Fruit fly (Drosophila melanogaster) whole organism, embryonic: ENCODE data around the gene CG13386.

Experiments used
- ATbp ChIP-seq: fragments of 200-800 bp; sonication (Bioruptor generic); optimal IDR thresholded peaks from 2 replicates; lab custom pipeline; 2017; ENCODE audit warnings: missing biosample characterization, mild to moderate bottlenecking, missing genetic modification characterization, missing genetic modification reagents
- Atf3 ChIP-seq: fragments of 200-800 bp; sonication (Bioruptor generic); optimal IDR thresholded peaks from 3 replicates; lab custom pipeline; 2016; ENCODE audit warnings: missing biosample characterization, missing genetic modification characterization
- Bgb ChIP-seq: fragments of 200-800 bp; sonication (Bioruptor generic); IDR thresholded peaks from 2 replicates; pipeline ENCODE4 v1.3.6; 2022; ENCODE audit warnings: missing biosample characterization, missing genetic modification characterization; ENCODE audit not compliant: partially characterized antibody
- CG10321 ChIP-seq: fragments of 200-800 bp; sonication (Bioruptor generic); IDR thresholded peaks from 2 replicates; pipeline ENCODE4 v1.3.6; 2022; ENCODE audit warnings: missing biosample characterization, missing genetic modification characterization
- CG1233 ChIP-seq: fragments of 200-800 bp; sonication (Bioruptor generic); optimal IDR thresholded peaks from 4 replicates; lab custom pipeline; 2018; ENCODE audit warnings: missing biosample characterization, mild to moderate bottlenecking, missing genetic modification characterization
- CG15479 ChIP-seq: fragments of 200-800 bp; sonication (Bioruptor generic); optimal IDR thresholded peaks from 3 replicates; lab custom pipeline; 2019; ENCODE audit warnings: missing biosample characterization, mild to moderate bottlenecking, missing genetic modification characterization, moderate library complexity
- CG16863 ChIP-seq: fragments of 200-800 bp; sonication (Bioruptor generic); optimal IDR thresholded peaks from 3 replicates; lab custom pipeline; 2016; ENCODE audit warnings: missing biosample characterization, missing genetic modification characterization
- CG17186 ChIP-seq: fragments of 200-800 bp; sonication (Bioruptor generic); optimal IDR thresholded peaks from 3 replicates; lab custom pipeline; 2017; ENCODE audit warnings: missing biosample characterization, missing genetic modification reagents, missing genetic modification characterization
- CG17802 ChIP-seq: fragments of 200-800 bp; sonication (Bioruptor generic); optimal IDR thresholded peaks from 2 replicates; lab custom pipeline; 2018; ENCODE audit warnings: missing biosample characterization, mild to moderate bottlenecking, missing genetic modification characterization, moderate library complexity
- CG4328 ChIP-seq: fragments of 200-800 bp; sonication (Bioruptor generic); optimal IDR thresholded peaks from 3 replicates; lab custom pipeline; 2017; ENCODE audit warnings: missing biosample characterization, missing genetic modification reagents, missing genetic modification characterization
- CG5245 ChIP-seq: fragments of 200-800 bp; sonication (Bioruptor generic); optimal IDR thresholded peaks from 3 replicates; lab custom pipeline; 2016; ENCODE audit warnings: missing biosample characterization, missing genetic modification characterization
- CG6175 ChIP-seq: fragments of 200-800 bp; sonication (Bioruptor generic); IDR thresholded peaks from 3 replicates; pipeline ENCODE4 v1.3.6; 2022; ENCODE audit warnings: missing biosample characterization, missing genetic modification characterization
- CG6813 ChIP-seq: fragments of 200-800 bp; sonication (Bioruptor generic); optimal IDR thresholded peaks from 2 replicates; lab custom pipeline; 2017; ENCODE audit warnings: missing biosample characterization, missing genetic modification characterization, mild to moderate bottlenecking, moderate library complexity, missing genetic modification reagents
- CG7372 ChIP-seq: fragments of 200-800 bp; sonication (Bioruptor generic); IDR thresholded peaks from 2 replicates; pipeline ENCODE4 v1.3.6; 2022; ENCODE audit warnings: missing biosample characterization, missing genetic modification characterization
- CG7839 ChIP-seq: fragments of 200-800 bp; sonication (Bioruptor generic); optimal IDR thresholded peaks from 3 replicates; lab custom pipeline; 2018; ENCODE audit warnings: missing biosample characterization, mild to moderate bottlenecking, missing genetic modification characterization, moderate library complexity
- CG8089 ChIP-seq: fragments of 200-800 bp; sonication (Bioruptor generic); optimal IDR thresholded peaks from 3 replicates; lab custom pipeline; 2016; ENCODE audit warnings: missing biosample characterization, missing genetic modification characterization
- CG8924 ChIP-seq: fragments of 200-800 bp; optimal IDR thresholded peaks from 3 replicates; lab custom pipeline; 2019; ENCODE audit warnings: missing biosample characterization, mild to moderate bottlenecking, missing genetic modification characterization, moderate library complexity
- CG8944 ChIP-seq: fragments of 200-800 bp; sonication (Bioruptor generic); optimal IDR thresholded peaks from 3 replicates; lab custom pipeline; 2016; ENCODE audit warnings: missing biosample characterization, missing genetic modification characterization
- CkIIα-i1 ChIP-seq: fragments of 200-800 bp; sonication (Bioruptor generic); IDR thresholded peaks from 2 replicates; pipeline ENCODE4 v1.3.6; 2022; ENCODE audit warnings: missing biosample characterization, missing genetic modification characterization
- D19A ChIP-seq: fragments of 200-800 bp; optimal IDR thresholded peaks from 3 replicates; lab custom pipeline; 2019; ENCODE audit warnings: missing biosample characterization, mild to moderate bottlenecking, missing genetic modification characterization, moderate library complexity
- ERR ChIP-seq: fragments of 200-800 bp; sonication (Bioruptor generic); optimal IDR thresholded peaks from 2 replicates; lab custom pipeline; 2016; ENCODE audit warnings: missing biosample characterization, missing genetic modification characterization
- Ets97D ChIP-seq: fragments of 200-800 bp; sonication (Bioruptor generic); optimal IDR thresholded peaks from 3 replicates; lab custom pipeline; 2016; ENCODE audit warnings: missing biosample characterization, missing genetic modification characterization
- HmgZ ChIP-seq: fragments of 200-800 bp; sonication (Bioruptor generic); optimal IDR thresholded peaks from 2 replicates; lab custom pipeline; 2018; ENCODE audit warnings: missing biosample characterization, mild to moderate bottlenecking, missing genetic modification characterization
- Hmx ChIP-seq: fragments of 200-800 bp; sonication (Bioruptor generic); optimal IDR thresholded peaks from 2 replicates; lab custom pipeline; 2016; ENCODE audit warnings: missing biosample characterization, missing genetic modification characterization
- Hr51 ChIP-seq, 2 experiments: fragments of 200-800 bp; sonication (Bioruptor generic); optimal IDR thresholded peaks; 2 replicates in 1 of 2; 3 replicates in 1 of 2; lab custom pipeline; 2016 to 2018; ENCODE audit warnings: missing biosample characterization in 2 of 2, missing genetic modification characterization in 2 of 2, mild to moderate bottlenecking in 1 of 2, moderate library complexity in 1 of 2
- Lim3 ChIP-seq: fragments of 200-800 bp; sonication (Bioruptor generic); IDR thresholded peaks from 2 replicates; pipeline ENCODE4 v1.3.6; 2022; ENCODE audit warnings: missing biosample characterization, missing genetic modification characterization
- Med ChIP-seq: fragments of 200-800 bp; sonication (Bioruptor generic); peaks from one replicate; lab custom pipeline; 2016; ENCODE audit warnings: missing biosample characterization, missing genetic modification characterization, mild to moderate bottlenecking, inconsistent platforms, moderate library complexity
- Optix ChIP-seq: fragments of 200-800 bp; sonication (Bioruptor generic); IDR thresholded peaks from 3 replicates; pipeline ENCODE4 v1.3.6; 2022; ENCODE audit warnings: missing biosample characterization, missing genetic modification characterization
- Vsx1 ChIP-seq: fragments of 200-800 bp; sonication (Bioruptor generic); optimal IDR thresholded peaks from 2 replicates; lab custom pipeline; 2017; ENCODE audit warnings: missing biosample characterization, mild to moderate bottlenecking, missing genetic modification characterization, missing genetic modification reagents
- ab ChIP-seq: fragments of 200-800 bp; sonication (Bioruptor generic); optimal IDR thresholded peaks from 2 replicates; lab custom pipeline; 2016; ENCODE audit warnings: missing biosample characterization, missing genetic modification characterization
- al ChIP-seq: fragments of 200-800 bp; sonication (Bioruptor generic); IDR thresholded peaks from 2 replicates; pipeline ENCODE4 v1.3.6; 2022; ENCODE audit warnings: missing biosample characterization, missing genetic modification characterization
- amos ChIP-seq: fragments of 200-800 bp; sonication (Bioruptor generic); IDR thresholded peaks from 2 replicates; pipeline ENCODE4 v1.3.6; 2022; ENCODE audit warnings: missing biosample characterization, missing genetic modification characterization; ENCODE audit not compliant: partially characterized antibody
- ara ChIP-seq: fragments of 200-800 bp; sonication (Bioruptor generic); IDR thresholded peaks from 2 replicates; pipeline ENCODE4 v1.3.6; 2022; ENCODE audit warnings: missing biosample characterization, missing genetic modification characterization
- cad ChIP-seq: fragments of >200 bp; optimal IDR thresholded peaks from 2 replicates; lab custom pipeline; 2017; ENCODE audit warnings: missing biosample characterization, missing genetic modification characterization
- caup ChIP-seq: fragments of 200-800 bp; sonication (Bioruptor generic); optimal IDR thresholded peaks from 3 replicates; lab custom pipeline; 2017; ENCODE audit warnings: missing biosample characterization, mild to moderate bottlenecking, missing genetic modification characterization, moderate library complexity; ENCODE audit not compliant: severe bottlenecking
- cg ChIP-seq: fragments of 200-800 bp; sonication (Bioruptor generic); optimal IDR thresholded peaks from 3 replicates; lab custom pipeline; 2019; ENCODE audit warnings: missing biosample characterization, mild to moderate bottlenecking, missing genetic modification characterization, moderate library complexity
- croc ChIP-seq: fragments of 200-800 bp; sonication (Bioruptor generic); conservative IDR thresholded peaks from 3 replicates; pipeline ENCODE4 v1.3.6; 2022; ENCODE audit warnings: missing biosample characterization, missing genetic modification characterization
- dysf ChIP-seq: fragments of 200-800 bp; sonication (Bioruptor generic); IDR thresholded peaks from 3 replicates; pipeline ENCODE4 v1.3.6; 2022; ENCODE audit warnings: missing biosample characterization, missing genetic modification characterization
- fd64A ChIP-seq: fragments of 200-800 bp; sonication (Bioruptor generic); optimal IDR thresholded peaks from 3 replicates; lab custom pipeline; 2018; ENCODE audit warnings: missing biosample characterization, mild to moderate bottlenecking, missing genetic modification characterization
- grau ChIP-seq: fragments of 200-800 bp; optimal IDR thresholded peaks from 3 replicates; lab custom pipeline; 2019; ENCODE audit warnings: missing biosample characterization, mild to moderate bottlenecking, missing genetic modification characterization, moderate library complexity
- nerfin-2 ChIP-seq: fragments of 200-800 bp; sonication (Bioruptor generic); IDR thresholded peaks from 2 replicates; pipeline ENCODE4 v1.3.6; 2022; ENCODE audit warnings: missing biosample characterization, missing genetic modification characterization; ENCODE audit not compliant: partially characterized antibody
- oc ChIP-seq: fragments of 200-800 bp; sonication (Bioruptor generic); optimal IDR thresholded peaks from 2 replicates; lab custom pipeline; 2018; ENCODE audit warnings: missing biosample characterization, mild to moderate bottlenecking, missing genetic modification characterization, moderate library complexity
- odd ChIP-seq: fragments of 200-800 bp; sonication (Bioruptor generic); optimal IDR thresholded peaks from 2 replicates; lab custom pipeline; 2017; ENCODE audit warnings: missing biosample characterization, mild to moderate bottlenecking, missing genetic modification characterization
- peb ChIP-seq: fragments of 200-800 bp; sonication (Bioruptor generic); IDR thresholded peaks from 2 replicates; pipeline ENCODE4 v1.3.6; 2022; ENCODE audit warnings: missing biosample characterization, missing genetic modification characterization
- pros ChIP-seq: fragments of 200-800 bp; sonication (Bioruptor generic); optimal IDR thresholded peaks from 3 replicates; lab custom pipeline; 2019; ENCODE audit warnings: missing biosample characterization, mild to moderate bottlenecking, missing genetic modification characterization, moderate library complexity
- ranshi ChIP-seq: fragments of 200-800 bp; sonication (Bioruptor generic); IDR thresholded peaks from 2 replicates; pipeline ENCODE4 v1.3.6; 2022; ENCODE audit warnings: missing biosample characterization, missing genetic modification characterization
- run ChIP-seq: fragments of 200-800 bp; sonication (Bioruptor generic); optimal IDR thresholded peaks from 3 replicates; lab custom pipeline; 2018; ENCODE audit warnings: missing biosample characterization, mild to moderate bottlenecking, missing genetic modification characterization
- sens-2 ChIP-seq: fragments of 200-800 bp; sonication (Bioruptor generic); IDR thresholded peaks from 2 replicates; pipeline ENCODE4 v1.3.6; 2022; ENCODE audit warnings: missing biosample characterization, missing genetic modification characterization
- sob ChIP-seq: fragments of 200-800 bp; sonication (Bioruptor generic); IDR thresholded peaks from 2 replicates; pipeline ENCODE4 v1.3.6; 2022; ENCODE audit warnings: missing biosample characterization, missing genetic modification characterization
- trh ChIP-seq: fragments of 200-800 bp; sonication (Bioruptor generic); optimal IDR thresholded peaks from 2 replicates; lab custom pipeline; 2016; ENCODE audit warnings: missing biosample characterization, missing genetic modification characterization
- unpg ChIP-seq: fragments of 200-800 bp; sonication (Bioruptor generic); optimal IDR thresholded peaks from 3 replicates; lab custom pipeline; 2018; ENCODE audit warnings: missing biosample characterization, mild to moderate bottlenecking, missing genetic modification characterization, moderate library complexity

The CG13386 gene

dm6 chr2L:8382646-8383045, 16.2 kb upstream of the CG13386 start, which contains the start of the genes CG13392 and Rcd4 (continued):
- TF ChIP-seq al (GFP tag; lab: Robert Waterston, UW) (peak; percentile 24; the same call in 1 of the 2 replicates), Vsx1 (GFP tag; lab: Kevin White, UChicago) (no peak), Atf3 (peak; percentile 59), CG8924 (tag; lab: Kevin White, UChicago) (peak; percentile 20), ATbp (GFP tag; lab: Kevin White, UChicago) (no peak), CG5245 (peak; percentile 40), nerfin-2 (GFP tag; lab: Robert Waterston, UW) (peak; percentile 58; the same call in 1 of the 2 replicates), CG7372 (GFP tag; lab: Robert Waterston, UW) (0 out of 2 replicates have a peak, but pooled peaks have one; percentile 12), ara (0 out of 2 replicates have a peak, but pooled peaks have one; percentile 29), Lim3 (GFP tag; lab: Robert Waterston, UW) (no peak), odd (GFP tag; lab: Kevin White, UChicago) (no peak), CG17802 (tag; lab: Kevin White, UChicago) (peak; percentile 23), Ets97D (peak; percentile 81), ab (GFP tag; lab: Kevin White, UChicago) (no peak), croc (GFP tag; lab: Robert Waterston, UW) (no peak), CG17186 (GFP tag; lab: Kevin White, UChicago) (peak; percentile 60), run (tag; lab: Kevin White, UChicago) (peak; percentile 1), dysf (GFP tag; lab: Robert Waterston, UW) (peak; percentile 72), CkIIα-i1 (no peak), Optix (GFP tag; lab: Robert Waterston, UW) (0 out of 3 replicates have a peak, but pooled peaks have one; percentile 25), CG8089 (GFP tag; lab: Kevin White, UChicago) (peak; percentile 11), unpg (GFP tag; lab: Kevin White, UChicago) (peak; percentile 49), caup (GFP tag; lab: Kevin White, UChicago) (peak; percentile 78), ranshi (GFP tag; lab: Robert Waterston, UW) (peak; percentile 67), CG8944 (GFP tag; lab: Kevin White, UChicago) (peak; percentile 56), CG4328 (GFP tag; lab: Kevin White, UChicago) (peak; percentile 35), amos (GFP tag; lab: Robert Waterston, UW) (peak; percentile 67), Hmx (GFP tag; lab: Kevin White, UChicago) (no peak), sens-2 (GFP tag; lab: Robert Waterston, UW) (no peak), Hr51 (GFP tag; optimal IDR thresholded peaks at IDR 0.05; lab: Kevin White, UChicago) (peak; percentile 20 to 76), fd64A (GFP tag; lab: Kevin White, UChicago) (no peak), CG6175 (GFP tag; lab: Robert Waterston, UW) (no peak), grau (tag; lab: Kevin White, UChicago) (peak; percentile 94), cg (GFP tag; lab: Kevin White, UChicago) (no peak), D19A (tag; lab: Kevin White, UChicago) (no peak), CG1233 (GFP tag; lab: Kevin White, UChicago) (peak; percentile 19), Med (peak; percentile 97), HmgZ (tag; lab: Kevin White, UChicago) (peak; percentile 84), Bgb (peak; percentile 72), CG7839 (tag; lab: Kevin White, UChicago) (peak; percentile 36), pros (GFP tag; lab: Kevin White, UChicago) (no peak), oc (tag; lab: Kevin White, UChicago) (no peak), peb (GFP tag; lab: Robert Waterston, UW) (no peak), CG15479 (GFP tag; lab: Kevin White, UChicago) (no peak), ERR (GFP tag; lab: Kevin White, UChicago) (peak; percentile 81), CG10321 (GFP tag; lab: Robert Waterston, UW) (no peak), trh (GFP tag; lab: Kevin White, UChicago) (no peak), sob (GFP tag; lab: Robert Waterston, UW) (peak; percentile 91), CG6813 (GFP tag; lab: Kevin White, UChicago) (peak; percentile 45), CG16863 (GFP tag; lab: Kevin White, UChicago) (peak; percentile 66), cad (no peak)
